Fruit fly (Drosophila melanogaster): ENCODE results near the gene LeuRS.

dm6 chr2L:3538564-3539411 is 24.3 kb upstream of the LeuRS start, which contains the start of gene drm:
- TF ChIP-seq CG6854 (GFP tag; optimal IDR thresholded peaks at IDR 0.05) (no peak), CG4707 (GFP tag; optimal IDR thresholded peaks at IDR 0.05) (no peak), sc (optimal IDR thresholded peaks at IDR 0.05) (no peak), sc (GFP tag; optimal IDR thresholded peaks at IDR 0.05) (no peak), CG10431 (GFP tag; optimal IDR thresholded peaks at IDR 0.05) (no peak)
